Fruit fly (Drosophila melanogaster) whole organism, pupa: Measurements from ENCODE around the gene CG13239.

ENCODE experiments used
- CG32121 ChIP-seq: fragments of 200-800 bp; sonication (Bioruptor generic); IDR thresholded peaks from 2 replicates; pipeline ENCODE4 v1.3.6; 2022; ENCODE audit warnings: missing biosample characterization, missing genetic modification characterization
- CG8159 ChIP-seq: fragments of 200-800 bp; sonication (Bioruptor generic); optimal IDR thresholded peaks from 3 replicates; lab custom pipeline; 2018; ENCODE audit warnings: missing biosample characterization, mild to moderate bottlenecking, missing genetic modification characterization, moderate library complexity
- CG8301 ChIP-seq: fragments of 200-800 bp; sonication (Bioruptor generic); optimal IDR thresholded peaks from 2 replicates; lab custom pipeline; 2018; ENCODE audit warnings: missing biosample characterization, mild to moderate bottlenecking, missing genetic modification characterization
- EcR ChIP-seq: fragments of 200-800 bp; sonication (Bioruptor generic); optimal IDR thresholded peaks from 3 replicates; lab custom pipeline; 2019; ENCODE audit warnings: missing biosample characterization, missing genetic modification characterization, mild to moderate bottlenecking, moderate library complexity, missing genetic modification reagents
- Ets98B ChIP-seq: fragments of 200-800 bp; sonication (Bioruptor generic); IDR thresholded peaks from 2 replicates; pipeline ENCODE4 v1.3.6; 2022; ENCODE audit warnings: missing biosample characterization, missing genetic modification characterization
- fd96Ca ChIP-seq: fragments of 200-800 bp; sonication (Bioruptor generic); IDR thresholded peaks from 3 replicates; pipeline ENCODE4 v1.3.6; 2022; ENCODE audit warnings: missing biosample characterization, missing genetic modification characterization
- gl ChIP-seq: fragments of 200-800 bp; sonication (Bioruptor generic); optimal IDR thresholded peaks from 2 replicates; lab custom pipeline; 2018; ENCODE audit warnings: missing biosample characterization, mild to moderate bottlenecking, missing genetic modification characterization

dm6 chr3L:22871030-22871844 lies 10.7 kb downstream of the CG13239 start:
- TF ChIP-seq CG8301 (tag; lab: Kevin White, UChicago) (no peak), CG8159 (tag; lab: Kevin White, UChicago) (no peak), Ets98B (GFP tag; lab: Robert Waterston, UW) (no peak), fd96Ca (GFP tag; lab: Robert Waterston, UW) (peak; percentile 32; the same call in 1 of the 3 replicates), CG32121 (GFP tag; lab: Robert Waterston, UW) (peak; percentile 53; the same call in 1 of the 2 replicates), EcR (GFP tag; lab: Kevin White, UChicago) (no peak), gl (tag; lab: Kevin White, UChicago) (no peak)
